Fruit fly (Drosophila melanogaster) whole organism, prepupa: ENCODE measurements around the gene Brf.
A peak's percentile ranks its signal among the peaks of the same experiment; 100 is the strongest.

Experiments
- Blimp-1 ChIP-seq: fragments of 200-800 bp; sonication (Bioruptor generic); optimal IDR thresholded peaks from 3 replicates; lab custom pipeline; 2017; ENCODE audit warnings: missing biosample characterization, missing genetic modification characterization, mild to moderate bottlenecking, moderate library complexity, missing genetic modification reagents
- CG10631 ChIP-seq: fragments of 200-800 bp; sonication (Bioruptor generic); optimal IDR thresholded peaks from 2 replicates; lab custom pipeline; 2016; ENCODE audit warnings: missing biosample characterization, missing genetic modification characterization
- CG10669 ChIP-seq: fragments of 200-800 bp; sonication (Bioruptor generic); optimal IDR thresholded peaks from 3 replicates; lab custom pipeline; 2018; ENCODE audit warnings: missing biosample characterization, mild to moderate bottlenecking, missing genetic modification characterization, moderate library complexity
- CG1621 ChIP-seq: fragments of 200-800 bp; sonication (Bioruptor generic); optimal IDR thresholded peaks from 3 replicates; lab custom pipeline; 2018; ENCODE audit warnings: missing biosample characterization, mild to moderate bottlenecking, missing genetic modification characterization
- CG3032 ChIP-seq: fragments of 200-800 bp; optimal IDR thresholded peaks from 2 replicates; lab custom pipeline; 2019; ENCODE audit warnings: missing biosample characterization, mild to moderate bottlenecking, missing genetic modification characterization, moderate library complexity
- CG31627 ChIP-seq: fragments of 200-800 bp; sonication (Bioruptor generic); optimal IDR thresholded peaks from 3 replicates; lab custom pipeline; 2016; ENCODE audit warnings: missing biosample characterization, missing genetic modification characterization
- CG32006 ChIP-seq: fragments of 200-800 bp; sonication (Bioruptor generic); optimal IDR thresholded peaks from 3 replicates; lab custom pipeline; 2017; ENCODE audit warnings: missing biosample characterization, mild to moderate bottlenecking, missing genetic modification characterization
- CG3919 ChIP-seq: fragments of 200-800 bp; sonication (Bioruptor generic); optimal IDR thresholded peaks from 3 replicates; lab custom pipeline; 2016; ENCODE audit warnings: missing biosample characterization, missing genetic modification characterization
- CG4318 ChIP-seq: fragments of 200-800 bp; sonication (Bioruptor generic); optimal IDR thresholded peaks from 3 replicates; lab custom pipeline; 2017; ENCODE audit warnings: missing biosample characterization, mild to moderate bottlenecking, missing genetic modification characterization
- CG6163 ChIP-seq: fragments of 200-800 bp; sonication (Bioruptor generic); IDR thresholded peaks from 3 replicates; pipeline ENCODE4 v1.3.6; 2022; ENCODE audit warnings: missing biosample characterization, missing genetic modification characterization
- CG6792 ChIP-seq: fragments of 200-800 bp; sonication (Bioruptor generic); optimal IDR thresholded peaks from 3 replicates; lab custom pipeline; 2016; ENCODE audit warnings: missing biosample characterization, missing genetic modification characterization
- CG6808 ChIP-seq: fragments of 200-800 bp; sonication (Bioruptor generic); optimal IDR thresholded peaks from 3 replicates; lab custom pipeline; 2017; ENCODE audit warnings: missing biosample characterization, missing genetic modification characterization, mild to moderate bottlenecking, moderate library complexity, missing genetic modification reagents
- CG7368 ChIP-seq: fragments of 200-800 bp; sonication (Bioruptor generic); optimal IDR thresholded peaks from 3 replicates; lab custom pipeline; 2016; ENCODE audit warnings: missing biosample characterization, missing genetic modification characterization
- CG8119 ChIP-seq: fragments of 200-800 bp; sonication (Bioruptor generic); IDR thresholded peaks from 3 replicates; pipeline ENCODE4 v1.3.6; 2022; ENCODE audit warnings: missing biosample characterization, missing genetic modification characterization
- Eip78C ChIP-seq: fragments of 200-800 bp; sonication (Bioruptor generic); peaks from one replicate; lab custom pipeline; 2016; ENCODE audit warnings: missing biosample characterization, missing genetic modification characterization
- Eip93F ChIP-seq: fragments of 200-800 bp; sonication (Bioruptor generic); optimal IDR thresholded peaks from 2 replicates; lab custom pipeline; 2016; ENCODE audit warnings: missing biosample characterization, mild to moderate bottlenecking, missing genetic modification characterization
- Ets21C ChIP-seq: fragments of 200-800 bp; sonication (Bioruptor generic); optimal IDR thresholded peaks from 3 replicates; lab custom pipeline; 2016; ENCODE audit warnings: missing biosample characterization, missing genetic modification characterization
- Ets96B ChIP-seq: fragments of 200-800 bp; optimal IDR thresholded peaks from 2 replicates; lab custom pipeline; 2019; ENCODE audit warnings: missing biosample characterization, mild to moderate bottlenecking, missing genetic modification characterization, moderate library complexity
- Gug ChIP-seq: fragments of 200-800 bp; sonication (Bioruptor generic); IDR thresholded peaks from 2 replicates; pipeline ENCODE4 v1.3.6; 2022; ENCODE audit warnings: missing biosample characterization, missing genetic modification characterization
- Hr38 ChIP-seq: sonication (Bioruptor generic); optimal IDR thresholded peaks from 2 replicates; lab custom pipeline; 2016; ENCODE audit warnings: missing biosample characterization, missing genetic modification characterization
- Hr39 ChIP-seq: fragments of 200-800 bp; sonication (Bioruptor generic); optimal IDR thresholded peaks from 2 replicates; lab custom pipeline; 2016; ENCODE audit warnings: missing biosample characterization, missing genetic modification characterization
- Met ChIP-seq: fragments of 200-800 bp; sonication (Bioruptor generic); optimal IDR thresholded peaks from 3 replicates; lab custom pipeline; 2016; ENCODE audit warnings: missing biosample characterization, missing genetic modification characterization
- Smox ChIP-seq: fragments of 200-800 bp; sonication (Bioruptor generic); optimal IDR thresholded peaks from 3 replicates; lab custom pipeline; 2016; ENCODE audit warnings: missing biosample characterization, missing genetic modification characterization
- Sox102F ChIP-seq: fragments of 200-800 bp; sonication (Bioruptor generic); optimal IDR thresholded peaks from 2 replicates; lab custom pipeline; 2016; ENCODE audit warnings: missing biosample characterization, mild to moderate bottlenecking, missing genetic modification characterization
- achi ChIP-seq: fragments of 200-800 bp; sonication (Bioruptor generic); optimal IDR thresholded peaks from 3 replicates; lab custom pipeline; 2016; ENCODE audit warnings: missing biosample characterization, missing genetic modification characterization
- acj6 ChIP-seq: fragments of 200-800 bp; sonication (Bioruptor generic); optimal IDR thresholded peaks from 3 replicates; lab custom pipeline; 2016; ENCODE audit warnings: missing biosample characterization, missing genetic modification characterization
- cyc ChIP-seq: fragments of 200-800 bp; sonication (Bioruptor generic); optimal IDR thresholded peaks from 3 replicates; lab custom pipeline; 2016; ENCODE audit warnings: missing biosample characterization, missing genetic modification characterization
- dac ChIP-seq: fragments of 200-800 bp; sonication (Bioruptor generic); optimal IDR thresholded peaks from 2 replicates; lab custom pipeline; 2017; ENCODE audit warnings: missing biosample characterization, mild to moderate bottlenecking, missing genetic modification characterization
- eg ChIP-seq: fragments of 200-800 bp; sonication (Bioruptor generic); IDR thresholded peaks from 3 replicates; pipeline ENCODE4 v1.3.6; 2022; ENCODE audit warnings: missing biosample characterization, missing genetic modification characterization
- esn ChIP-seq: fragments of 200-800 bp; sonication (Bioruptor generic); optimal IDR thresholded peaks from 2 replicates; lab custom pipeline; 2016; ENCODE audit warnings: missing biosample characterization, mild to moderate bottlenecking, missing genetic modification characterization, moderate library complexity
- fd85E ChIP-seq: fragments of 200-800 bp; sonication (Bioruptor generic); optimal IDR thresholded peaks from 3 replicates; lab custom pipeline; 2016; ENCODE audit warnings: missing biosample characterization, missing genetic modification characterization
- lz ChIP-seq: fragments of 200-800 bp; sonication (Bioruptor generic); optimal IDR thresholded peaks from 3 replicates; lab custom pipeline; 2016; ENCODE audit warnings: missing biosample characterization, missing genetic modification characterization
- salr ChIP-seq, 2 experiments: fragments of 200-800 bp; sonication (Bioruptor generic); optimal IDR thresholded peaks; 3 replicates each; lab custom pipeline; 2016 to 2018; ENCODE audit warnings: missing biosample characterization in 2 of 2, missing genetic modification characterization in 2 of 2, mild to moderate bottlenecking in 1 of 2
- svp ChIP-seq: fragments of 200-800 bp; sonication (Bioruptor generic); peaks from one replicate; lab custom pipeline; 2016; ENCODE audit warnings: missing biosample characterization, missing genetic modification characterization

Brf gene

dm6 chr3R:17385329-17386019 lies 5.7 kb downstream of the Brf start (continued):
- TF ChIP-seq Smox (GFP tag; lab: Kevin White, UChicago) (peak; percentile 51), Hr38 (GFP tag; lab: Kevin White, UChicago) (no peak), CG8119 (GFP tag; lab: Robert Waterston, UW) (no peak), salr (GFP tag; optimal IDR thresholded peaks at IDR 0.05; lab: Kevin White, UChicago) (peak in 1 of 2 experiments; percentile 24), Ets21C (no peak), Ets96B (peak; percentile 42), Blimp-1 (GFP tag; lab: Kevin White, UChicago) (peak; percentile 36), CG10631 (GFP tag; lab: Kevin White, UChicago) (peak; percentile 68), dac (GFP tag; lab: Kevin White, UChicago) (no peak), Hr39 (GFP tag; lab: Kevin White, UChicago) (peak; percentile 43), Eip93F (GFP tag; lab: Kevin White, UChicago) (no peak), eg (GFP tag; lab: Robert Waterston, UW) (peak; percentile 52), achi (peak; percentile 35), fd85E (GFP tag; lab: Kevin White, UChicago) (no peak), CG32006 (GFP tag; lab: Kevin White, UChicago) (no peak), Met (peak; percentile 37), acj6 (GFP tag; lab: Kevin White, UChicago) (peak; percentile 13), Gug (GFP tag; lab: Robert Waterston, UW) (0 out of 2 replicates have a peak, but pooled peaks have one; percentile 18), CG6792 (peak; percentile 47), Sox102F (GFP tag; lab: Kevin White, UChicago) (peak; percentile 65), esn (GFP tag; lab: Kevin White, UChicago) (peak; percentile 76), CG4318 (GFP tag; lab: Kevin White, UChicago) (no peak), CG3032 (tag; lab: Kevin White, UChicago) (peak; percentile 50)

dm6 chr3R:17381916-17382315 lies 9.2 kb downstream of the Brf start:
- TF ChIP-seq esn (GFP tag; lab: Kevin White, UChicago) (no peak), CG3919 (no peak), CG10669 (GFP tag; lab: Kevin White, UChicago) (no peak), achi (no peak), CG1621 (tag; lab: Kevin White, UChicago) (no peak), CG4318 (GFP tag; lab: Kevin White, UChicago) (no peak), CG7368 (GFP tag; lab: Kevin White, UChicago) (no peak), cyc (GFP tag; lab: Kevin White, UChicago) (no peak), Ets21C (no peak)
- TF ChIP-seq, all 60 proteins: peak for 0

dm6 chr3R:17379742-17380141 lies 11.4 kb downstream of the Brf start, which contains the start of gene lute:
Gene lute (plus strand): TSS chr3R:17379944.
- TF ChIP-seq salr (GFP tag; optimal IDR thresholded peaks at IDR 0.05; lab: Kevin White, UChicago) (no peak), CG8119 (GFP tag; lab: Robert Waterston, UW) (no peak), CG6163 (0 out of 3 replicates have a peak, but pooled peaks have one; percentile 24), CG6808 (GFP tag; lab: Kevin White, UChicago) (no peak), Eip78C (GFP tag; lab: Kevin White, UChicago) (peak; percentile 59), acj6 (GFP tag; lab: Kevin White, UChicago) (no peak), esn (GFP tag; lab: Kevin White, UChicago) (no peak), achi (no peak), CG31627 (GFP tag; lab: Kevin White, UChicago) (no peak), Sox102F (GFP tag; lab: Kevin White, UChicago) (peak; percentile 4)
- TF ChIP-seq, all 60 proteins: peak for 3

dm6 chr3R:17379051-17379450 lies 12.1 kb downstream of the Brf start:
- TF ChIP-seq svp (GFP tag; lab: Kevin White, UChicago) (peak; percentile 58), dac (GFP tag; lab: Kevin White, UChicago) (no peak), acj6 (GFP tag; lab: Kevin White, UChicago) (no peak), eg (GFP tag; lab: Robert Waterston, UW) (0 out of 3 replicates have a peak, but pooled peaks have one; percentile 22), lz (GFP tag; lab: Kevin White, UChicago) (no peak)
